Fruit fly (Drosophila melanogaster) whole organism, embryonic: ENCODE results near the gene CG13377.

Source experiments
- Atf-2 ChIP-seq: fragments of 200-800 bp; sonication (Bioruptor generic); optimal IDR thresholded peaks from 2 replicates; lab custom pipeline; 2016; ENCODE audit warnings: missing biosample characterization, missing genetic modification characterization
- BEAF-32 ChIP-seq: fragments of 200-800 bp; sonication (Bioruptor generic); optimal IDR thresholded peaks from 3 replicates; lab custom pipeline; 2017; ENCODE audit warnings: missing biosample characterization, missing genetic modification characterization, mild to moderate bottlenecking, moderate library complexity, missing genetic modification reagents
- CG10431 ChIP-seq: fragments of 200-800 bp; sonication (Bioruptor generic); optimal IDR thresholded peaks from 3 replicates; lab custom pipeline; 2018; ENCODE audit warnings: missing biosample characterization, mild to moderate bottlenecking, missing genetic modification characterization
- CG10959 ChIP-seq: fragments of 200-800 bp; sonication (Bioruptor generic); IDR thresholded peaks from 2 replicates; pipeline ENCODE4 v1.3.6; 2022; ENCODE audit warnings: missing biosample characterization, missing genetic modification characterization
- CG12942 ChIP-seq: fragments of 200-800 bp; sonication (Bioruptor generic); optimal IDR thresholded peaks from 3 replicates; lab custom pipeline; 2016; ENCODE audit warnings: missing biosample characterization, missing genetic modification characterization
- CG13287 ChIP-seq: fragments of 200-800 bp; sonication (Bioruptor generic); IDR thresholded peaks from 2 replicates; pipeline ENCODE4 v1.3.6; 2022; ENCODE audit warnings: missing biosample characterization, missing genetic modification characterization; ENCODE audit not compliant: partially characterized antibody
- CG14710 ChIP-seq: fragments of 200-800 bp; sonication (Bioruptor generic); optimal IDR thresholded peaks from 3 replicates; lab custom pipeline; 2019; ENCODE audit warnings: missing biosample characterization, mild to moderate bottlenecking, missing genetic modification characterization, moderate library complexity
- CG15269 ChIP-seq: fragments of 200-800 bp; sonication (Bioruptor generic); optimal IDR thresholded peaks from 2 replicates; lab custom pipeline; 2018; ENCODE audit warnings: missing biosample characterization, mild to moderate bottlenecking, missing genetic modification characterization, moderate library complexity
- CG15696 ChIP-seq: fragments of 200-800 bp; sonication (Bioruptor generic); optimal IDR thresholded peaks from 2 replicates; lab custom pipeline; 2019; ENCODE audit warnings: missing biosample characterization, mild to moderate bottlenecking, missing genetic modification characterization, moderate library complexity
- CG3065 ChIP-seq: fragments of 200-800 bp; sonication (Bioruptor generic); optimal IDR thresholded peaks from 2 replicates; lab custom pipeline; 2016; ENCODE audit warnings: missing biosample characterization, missing genetic modification characterization
- CG31365 ChIP-seq: fragments of 200-800 bp; sonication (Bioruptor generic); optimal IDR thresholded peaks from 2 replicates; lab custom pipeline; 2018; ENCODE audit warnings: missing biosample characterization, mild to moderate bottlenecking, missing genetic modification characterization
- CG3281 ChIP-seq: fragments of 200-800 bp; sonication (Bioruptor generic); optimal IDR thresholded peaks from 3 replicates; lab custom pipeline; 2017; ENCODE audit warnings: missing biosample characterization, mild to moderate bottlenecking, missing genetic modification characterization
- CG3726 ChIP-seq: fragments of 200-800 bp; sonication (Bioruptor generic); IDR thresholded peaks from 3 replicates; pipeline ENCODE4, ENCODE4 v1.3.6; 2022; ENCODE audit warnings: missing biosample characterization, missing genetic modification characterization
- CG43689 ChIP-seq: fragments of 200-800 bp; sonication (Bioruptor generic); IDR thresholded peaks from 2 replicates; pipeline ENCODE4 v1.3.6; 2022; ENCODE audit warnings: missing biosample characterization, missing genetic modification characterization
- CG4707 ChIP-seq: fragments of 200-800 bp; sonication (Bioruptor generic); optimal IDR thresholded peaks from 2 replicates; lab custom pipeline; 2018; ENCODE audit warnings: missing biosample characterization, mild to moderate bottlenecking, missing genetic modification characterization, moderate library complexity
- CG6689 ChIP-seq: fragments of 200-800 bp; sonication (Bioruptor generic); IDR thresholded peaks from 2 replicates; pipeline ENCODE4 v1.3.6; 2022; ENCODE audit warnings: missing biosample characterization, missing genetic modification characterization
- CG6813 ChIP-seq: fragments of 200-800 bp; sonication (Bioruptor generic); optimal IDR thresholded peaks from 2 replicates; lab custom pipeline; 2017; ENCODE audit warnings: missing biosample characterization, missing genetic modification characterization, mild to moderate bottlenecking, moderate library complexity, missing genetic modification reagents
- CG7372 ChIP-seq: fragments of 200-800 bp; sonication (Bioruptor generic); IDR thresholded peaks from 2 replicates; pipeline ENCODE4 v1.3.6; 2022; ENCODE audit warnings: missing biosample characterization, missing genetic modification characterization
- CG7745 ChIP-seq: fragments of 200-800 bp; sonication (Bioruptor generic); optimal IDR thresholded peaks from 2 replicates; lab custom pipeline; 2018; ENCODE audit warnings: missing biosample characterization, mild to moderate bottlenecking, missing genetic modification characterization, moderate library complexity
- CG7928 ChIP-seq: fragments of 200-800 bp; sonication (Bioruptor generic); optimal IDR thresholded peaks from 2 replicates; lab custom pipeline; 2017; ENCODE audit warnings: missing biosample characterization, mild to moderate bottlenecking, missing genetic modification characterization
- CG9797 ChIP-seq: fragments of 200-800 bp; sonication (Bioruptor generic); optimal IDR thresholded peaks from 3 replicates; lab custom pipeline; 2018; ENCODE audit warnings: missing biosample characterization, mild to moderate bottlenecking, missing genetic modification characterization
- CkIIα-i1 ChIP-seq: fragments of 200-800 bp; sonication (Bioruptor generic); IDR thresholded peaks from 2 replicates; pipeline ENCODE4 v1.3.6; 2022; ENCODE audit warnings: missing biosample characterization, missing genetic modification characterization
- D19B ChIP-seq: fragments of 200-800 bp; sonication (Bioruptor generic); optimal IDR thresholded peaks from 2 replicates; lab custom pipeline; 2017; ENCODE audit warnings: missing biosample characterization, mild to moderate bottlenecking, missing genetic modification characterization
- Dip3 ChIP-seq: fragments of 200-800 bp; sonication (Bioruptor generic); optimal IDR thresholded peaks from 3 replicates; lab custom pipeline; 2016; ENCODE audit warnings: missing biosample characterization, missing genetic modification characterization
- Ets65A ChIP-seq: fragments of 200-800 bp; sonication (Bioruptor generic); peaks from one replicate; lab custom pipeline; 2016; ENCODE audit warnings: missing biosample characterization, missing genetic modification characterization
- Ets97D ChIP-seq: fragments of 200-800 bp; sonication (Bioruptor generic); optimal IDR thresholded peaks from 3 replicates; lab custom pipeline; 2016; ENCODE audit warnings: missing biosample characterization, missing genetic modification characterization
- Fer3 ChIP-seq: fragments of 200-800 bp; sonication (Bioruptor generic); optimal IDR thresholded peaks from 2 replicates; lab custom pipeline; 2018; ENCODE audit warnings: missing biosample characterization, mild to moderate bottlenecking, missing genetic modification characterization, moderate library complexity
- Hand ChIP-seq: fragments of 200-800 bp; sonication (Bioruptor generic); optimal IDR thresholded peaks from 2 replicates; lab custom pipeline; 2017; ENCODE audit warnings: mild to moderate bottlenecking, missing biosample characterization, missing genetic modification reagents, missing genetic modification characterization
- Hey ChIP-seq: fragments of 200-800 bp; sonication (Bioruptor generic); optimal IDR thresholded peaks from 3 replicates; lab custom pipeline; 2018; ENCODE audit warnings: missing biosample characterization, mild to moderate bottlenecking, missing genetic modification characterization
- Lhr ChIP-seq: fragments of 200-800 bp; sonication (Bioruptor generic); optimal IDR thresholded peaks from 3 replicates; lab custom pipeline; 2017; ENCODE audit warnings: mild to moderate bottlenecking, missing biosample characterization, missing genetic modification reagents, missing genetic modification characterization
- Mes4 ChIP-seq: fragments of 200-800 bp; sonication (Bioruptor generic); optimal IDR thresholded peaks from 2 replicates; lab custom pipeline; 2016; ENCODE audit warnings: missing biosample characterization, missing genetic modification characterization
- Neu2 ChIP-seq: fragments of 200-800 bp; sonication (Bioruptor generic); optimal IDR thresholded peaks from 3 replicates; lab custom pipeline; 2016; ENCODE audit warnings: missing biosample characterization, missing genetic modification characterization, borderline replicate concordance
- Oaz ChIP-seq: fragments of 200-800 bp; sonication (Bioruptor generic); IDR thresholded peaks from 2 replicates; pipeline ENCODE4 v1.3.6; 2022; ENCODE audit warnings: missing biosample characterization, missing genetic modification characterization
- Optix ChIP-seq: fragments of 200-800 bp; sonication (Bioruptor generic); IDR thresholded peaks from 3 replicates; pipeline ENCODE4 v1.3.6; 2022; ENCODE audit warnings: missing biosample characterization, missing genetic modification characterization
- Sox100B ChIP-seq: fragments of 200-800 bp; sonication (Bioruptor generic); optimal IDR thresholded peaks from 3 replicates; lab custom pipeline; 2018; ENCODE audit warnings: missing biosample characterization, mild to moderate bottlenecking, missing genetic modification characterization
- Taf1 ChIP-seq: fragments of 200-800 bp; sonication (Bioruptor generic); IDR thresholded peaks from 2 replicates; pipeline ENCODE4 v1.3.6; 2022; ENCODE audit warnings: missing biosample characterization, missing genetic modification characterization
- ato ChIP-seq: fragments of 200-800 bp; sonication (Bioruptor generic); IDR thresholded peaks from 2 replicates; pipeline ENCODE4 v1.3.6; 2022; ENCODE audit warnings: missing biosample characterization, missing genetic modification characterization; ENCODE audit not compliant: partially characterized antibody
- az2 ChIP-seq: fragments of 200-800 bp; sonication (Bioruptor generic); optimal IDR thresholded peaks from 3 replicates; lab custom pipeline; 2016; ENCODE audit warnings: missing biosample characterization, missing genetic modification characterization
- cato ChIP-seq: fragments of 200-800 bp; sonication (Bioruptor generic); optimal IDR thresholded peaks from 2 replicates; lab custom pipeline; 2016; ENCODE audit warnings: missing biosample characterization, missing genetic modification characterization, borderline replicate concordance
- chinmo ChIP-seq: fragments of 200-800 bp; sonication (Bioruptor generic); IDR thresholded peaks from 4 replicates; pipeline ENCODE4 v1.3.6; 2022; ENCODE audit warnings: missing biosample characterization, missing genetic modification characterization; ENCODE audit not compliant: partially characterized antibody
- emc ChIP-seq: fragments of 200-800 bp; sonication (Bioruptor generic); optimal IDR thresholded peaks from 2 replicates; lab custom pipeline; 2016; ENCODE audit warnings: missing biosample characterization, missing genetic modification characterization
- fu2 ChIP-seq: fragments of 200-800 bp; sonication (Bioruptor generic); optimal IDR thresholded peaks from 2 replicates; lab custom pipeline; 2016; ENCODE audit warnings: missing biosample characterization, missing genetic modification characterization
- kah ChIP-seq: fragments of 200-800 bp; sonication (Bioruptor generic); optimal IDR thresholded peaks from 2 replicates; lab custom pipeline; 2018; ENCODE audit warnings: missing biosample characterization, mild to moderate bottlenecking, missing genetic modification characterization
- lbe ChIP-seq: fragments of 200-800 bp; sonication (Bioruptor generic); optimal IDR thresholded peaks from 2 replicates; lab custom pipeline; 2016; ENCODE audit warnings: missing biosample characterization, mild to moderate bottlenecking, missing genetic modification characterization
- row ChIP-seq: fragments of 200-800 bp; sonication (Bioruptor generic); IDR thresholded peaks from 3 replicates; pipeline ENCODE4 v1.3.6; 2022; ENCODE audit warnings: missing biosample characterization, missing genetic modification characterization
- shn ChIP-seq: fragments of 200-800 bp; sonication (Bioruptor generic); optimal IDR thresholded peaks from 3 replicates; lab custom pipeline; 2016; ENCODE audit warnings: missing biosample characterization, missing genetic modification characterization
- sqz ChIP-seq: fragments of 200-800 bp; sonication (Bioruptor generic); optimal IDR thresholded peaks from 3 replicates; lab custom pipeline; 2018; ENCODE audit warnings: missing biosample characterization, mild to moderate bottlenecking, missing genetic modification characterization
- stwl ChIP-seq: fragments of 200-800 bp; sonication (Bioruptor generic); optimal IDR thresholded peaks from 3 replicates; lab custom pipeline; 2018; ENCODE audit warnings: missing biosample characterization, mild to moderate bottlenecking, missing genetic modification characterization, moderate library complexity
- tup ChIP-seq: fragments of 200-800 bp; sonication (Bioruptor generic); optimal IDR thresholded peaks from 2 replicates; lab custom pipeline; 2016; ENCODE audit warnings: missing biosample characterization, mild to moderate bottlenecking, missing genetic modification characterization, moderate library complexity
- zen2 ChIP-seq: fragments of 200-800 bp; sonication (Bioruptor generic); IDR thresholded peaks from 3 replicates; pipeline ENCODE4 v1.3.6; 2022; ENCODE audit warnings: missing biosample characterization, missing genetic modification characterization; ENCODE audit not compliant: partially characterized antibody

The CG13377 gene

dm6 chrX:279097-279727 lies 15.4 kb upstream of the CG13377 start, which contains the start of the genes CG3777 and ewg (continued):
- TF ChIP-seq ato (GFP tag; lab: Robert Waterston, UW) (peak; percentile 97), emc (GFP tag; lab: Kevin White, UChicago) (no peak), fu2 (GFP tag; lab: Kevin White, UChicago) (no peak), CG6689 (GFP tag; lab: Robert Waterston, UW) (no peak), Ets97D (GFP tag; lab: Kevin White, UChicago) (peak; percentile 79), Mes4 (GFP tag; lab: Kevin White, UChicago) (no peak), CG7372 (GFP tag; lab: Robert Waterston, UW) (no peak), CkIIα-i1 (GFP tag; lab: Robert Waterston, UW) (no peak), row (GFP tag; lab: Robert Waterston, UW) (peak; percentile 52; the same call in 2 of the 3 replicates), Atf-2 (no peak), CG10959 (no peak), CG6813 (GFP tag; lab: Kevin White, UChicago) (no peak), BEAF-32 (GFP tag; lab: Kevin White, UChicago) (peak; percentile 96), kah (no peak), sqz (GFP tag; lab: Kevin White, UChicago) (peak; percentile 77), Ets65A (GFP tag; lab: Kevin White, UChicago) (peak; percentile 74), zen2 (GFP tag; lab: Robert Waterston, UW) (peak; percentile 97), CG3065 (no peak), lbe (no peak), CG15696 (tag; lab: Kevin White, UChicago) (no peak), CG14710 (peak; percentile 69), shn (no peak), D19B (GFP tag; lab: Kevin White, UChicago) (no peak), Hey (tag; lab: Kevin White, UChicago) (no peak), CG12942 (no peak), Neu2 (GFP tag; lab: Kevin White, UChicago) (no peak), Taf1 (GFP tag; lab: Robert Waterston, UW) (no peak), CG3726 (GFP tag; lab: Robert Waterston, UW) (no peak), CG10431 (GFP tag; lab: Kevin White, UChicago) (peak; percentile 96), CG15269 (tag; lab: Kevin White, UChicago) (no peak), CG9797 (GFP tag; lab: Kevin White, UChicago) (peak; percentile 93), CG3281 (no peak), CG7745 (peak; percentile 65), CG31365 (tag; lab: Kevin White, UChicago) (no peak), Fer3 (tag; lab: Kevin White, UChicago) (no peak), Oaz (GFP tag; lab: Robert Waterston, UW) (no peak), tup (GFP tag; lab: Kevin White, UChicago) (no peak), chinmo (GFP tag; lab: Robert Waterston, UW) (peak; percentile 97), Hand (GFP tag; lab: Kevin White, UChicago) (no peak), stwl (peak; percentile 99), Sox100B (GFP tag; lab: Kevin White, UChicago) (no peak), CG7928 (GFP tag; lab: Kevin White, UChicago) (no peak), CG4707 (GFP tag; lab: Kevin White, UChicago) (no peak), az2 (no peak), Optix (GFP tag; lab: Robert Waterston, UW) (no peak), CG13287 (GFP tag; lab: Robert Waterston, UW) (peak; percentile 97), Lhr (GFP tag; lab: Kevin White, UChicago) (peak; percentile 46), Dip3 (GFP tag; lab: Kevin White, UChicago) (no peak), CG43689 (GFP tag; lab: Robert Waterston, UW) (no peak), cato (GFP tag; lab: Kevin White, UChicago) (no peak)
